Worm (Caenorhabditis elegans) whole organism, L2 larva: ENCODE measurements around the gene catp-4.

Source experiments
- ama-1 ChIP-seq: fragments of 150-350 bp; optimal IDR thresholded peaks from 2 replicates; lab custom pipeline; 2018; ENCODE audit warnings: inconsistent platforms
- elt-3 ChIP-seq: sonication (generic microtip); optimal IDR thresholded peaks from 2 replicates; lab custom pipeline; 2017; ENCODE audit warnings: missing biosample characterization, missing genetic modification characterization
- lsy-2 ChIP-seq, 2 experiments: fragments of 150-350 bp in 1 of 2; sonication (generic microtip) in 1 of 2; optimal IDR thresholded peaks; 2 replicates each; lab custom pipeline; 2014 to 2017; ENCODE audit warnings: missing biosample characterization in 2 of 2, missing genetic modification characterization in 2 of 2
- unc-62 ChIP-seq: fragments of 150-350 bp; optimal IDR thresholded peaks from 2 replicates; lab custom pipeline; 2014; ENCODE audit warnings: missing biosample characterization, missing genetic modification reagents, missing genetic modification characterization

- no peak for TF ChIP-seq elt-3
- no peak for TF ChIP-seq unc-62 (GFP tag; lab: Kevin White, UChicago)
- peak in 1 of 2 experiments; percentile 52 for TF ChIP-seq lsy-2 (tag; optimal IDR thresholded peaks at IDR 0.05; lab: Kevin White, UChicago)
- no peak for TF ChIP-seq ama-1
Measured at ce11 chrII:14616402-14616801, 23.0 kb downstream of the catp-4 start.
